Worm (Caenorhabditis elegans) whole organism, early embryonic: ENCODE data around the gene ceh-86.

Source experiments
- B0310.2 ChIP-seq: sonication (generic microtip); optimal IDR thresholded peaks from 2 replicates; lab custom pipeline; 2016; ENCODE audit warnings: mild to moderate bottlenecking, missing genetic modification characterization, missing compliant biosample characterization
- ama-1 ChIP-seq: fragments of 150-350 bp; optimal IDR thresholded peaks from 2 replicates; lab custom pipeline; 2014
- flt-1 ChIP-seq: fragments of 200-800 bp; sonication (Bioruptor generic); IDR thresholded peaks from 2 replicates; pipeline ENCODE4 v1.3.6; 2022; ENCODE audit warnings: missing genetic modification characterization, missing compliant biosample characterization
- hmg-4 ChIP-seq: fragments of 200-800 bp; sonication (Bioruptor generic); optimal IDR thresholded peaks from 2 replicates; lab custom pipeline; 2018; ENCODE audit warnings: mild to moderate bottlenecking, missing genetic modification characterization, missing compliant biosample characterization
- pes-1 ChIP-seq: fragments of 200-800 bp; sonication (Bioruptor generic); IDR thresholded peaks from 2 replicates; pipeline ENCODE4 v1.3.6; 2022; ENCODE audit warnings: missing genetic modification reagents, missing genetic modification characterization, missing compliant biosample characterization
- scrt-1 ChIP-seq: fragments of 200-800 bp; sonication (Bioruptor generic); IDR thresholded peaks from 2 replicates; pipeline ENCODE4 v1.3.6; 2022; ENCODE audit warnings: missing genetic modification characterization, missing compliant biosample characterization
- tra-4 ChIP-seq: sonication (generic microtip); optimal IDR thresholded peaks from 2 replicates; lab custom pipeline; 2017; ENCODE audit warnings: missing genetic modification characterization, missing compliant biosample characterization

DNA sequence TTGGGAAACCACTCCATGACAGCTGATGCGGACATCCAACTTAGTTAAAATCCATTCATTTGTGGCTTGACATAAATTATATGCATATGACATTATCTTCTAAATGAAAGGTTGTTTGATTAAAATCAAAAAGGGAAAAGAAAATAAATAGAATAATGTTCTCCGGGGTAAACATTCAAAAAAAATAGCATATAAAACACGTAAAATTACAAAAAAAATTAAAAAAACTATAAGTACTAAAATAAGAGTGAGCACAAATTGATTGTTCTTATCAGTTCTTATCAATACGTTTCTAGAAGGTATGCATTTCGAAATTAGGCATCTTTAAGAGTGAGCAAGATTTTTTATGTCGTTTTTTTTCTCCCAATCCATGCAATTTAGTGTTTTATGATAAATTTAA is 19.2 kb downstream of the ceh-86 start, which contains the start of gene fbxa-182:
- TF ChIP-seq B0310.2 (tag; lab: Kevin White, UChicago) (no peak), ama-1 (no peak), tra-4 (tag; lab: Kevin White, UChicago) (no peak), flt-1 (GFP tag; lab: Robert Waterston, UW) (no peak), scrt-1 (GFP tag; lab: Robert Waterston, UW) (no peak), hmg-4 (GFP tag; lab: Kevin White, UChicago) (no peak), pes-1 (GFP tag; lab: Robert Waterston, UW) (no peak)
